Fruit fly (Drosophila melanogaster): ENCODE results near the gene PolE2.

DNA sequence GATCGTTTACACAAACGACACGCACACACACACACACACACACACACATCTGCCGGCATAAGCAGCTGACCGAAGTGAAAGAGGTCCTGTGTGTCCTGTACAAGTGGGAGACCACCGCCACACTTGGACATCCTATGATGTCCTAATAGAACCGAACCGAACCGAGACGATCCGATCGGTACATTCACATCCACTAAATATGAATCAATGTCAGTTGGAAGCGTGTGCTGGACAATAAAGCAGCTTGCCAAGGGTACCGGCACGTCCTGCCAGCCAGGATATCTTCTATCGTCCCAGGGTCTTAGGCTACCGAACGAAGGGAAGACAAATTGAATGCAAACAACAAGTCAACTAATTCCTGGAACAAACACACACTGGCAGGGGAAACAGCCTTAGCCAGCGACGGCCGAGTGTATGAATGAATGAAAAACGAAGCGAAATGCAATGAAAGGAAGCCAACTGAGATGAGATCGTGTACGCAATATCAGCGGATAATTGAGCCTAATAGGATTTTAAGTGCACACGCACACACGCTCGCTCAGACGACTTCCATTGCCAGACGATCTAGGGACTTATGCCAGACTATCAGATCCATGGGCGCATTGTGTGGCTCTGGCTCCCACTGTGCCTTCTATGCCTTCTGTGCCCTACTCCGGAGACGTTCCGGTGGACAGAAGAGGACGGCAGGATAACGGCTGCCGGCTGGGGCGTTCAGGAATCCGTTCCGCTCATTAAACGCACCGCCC lies 41.0 kb downstream of the PolE2 start:
- TF ChIP-seq CG1621 (tag; optimal IDR thresholded peaks at IDR 0.05) (no peak), cyc (GFP tag; optimal IDR thresholded peaks at IDR 0.05) (no peak), CG6276 (GFP tag; optimal IDR thresholded peaks at IDR 0.05) (no peak), Hr39 (GFP tag; optimal IDR thresholded peaks at IDR 0.05) (no peak), Eip93F (GFP tag; optimal IDR thresholded peaks at IDR 0.05) (no peak), achi (GFP tag; optimal IDR thresholded peaks at IDR 0.05) (no peak), CG6854 (GFP tag; optimal IDR thresholded peaks at IDR 0.05) (no peak)

All from whole organism, prepupa.